Worm (Caenorhabditis elegans): Measurements from ENCODE around the gene arrd-2.

DNA sequence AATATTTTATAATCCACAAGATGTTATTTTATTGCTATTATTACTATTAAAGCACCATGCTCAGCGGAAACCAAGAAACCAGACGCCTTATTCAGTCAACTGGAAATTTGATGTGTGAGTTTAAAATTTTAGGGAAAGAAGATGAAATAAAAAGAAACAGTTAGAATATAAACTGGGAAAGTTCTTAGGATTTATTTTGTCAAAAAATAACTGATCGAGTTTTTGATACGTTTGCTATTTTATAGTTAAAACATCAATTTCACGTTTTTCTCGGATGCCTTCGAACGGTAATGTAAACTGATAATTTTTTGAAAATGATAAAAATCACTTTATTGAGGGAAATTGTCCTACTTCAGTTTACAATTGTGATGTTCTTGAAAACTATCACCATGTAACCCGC, 35.2 kb upstream of the arrd-2 start, which contains the start of gene C06C3.3:
- TF ChIP-seq nhr-12 (tag; optimal IDR thresholded peaks at IDR 0.05) (no peak), nhr-237 (tag; optimal IDR thresholded peaks at IDR 0.05) (no peak), mls-2 (tag; optimal IDR thresholded peaks at IDR 0.05) (no peak), hlh-1 (tag; optimal IDR thresholded peaks at IDR 0.05) (no peak), blmp-1 (tag; optimal IDR thresholded peaks at IDR 0.05) (no peak), elt-1 (tag; optimal IDR thresholded peaks at IDR 0.05; ENCODE audit: borderline replicate concordance, insufficient read depth) (no peak)

Data from whole organism, mixed stage, embryonic.